Fruit fly (Drosophila melanogaster) ovary, adult (tissue): ENCODE measurements around the gene Gr77a.

Source experiments
- CG17801 ChIP-seq: fragments of 200-800 bp; optimal IDR thresholded peaks from 2 replicates; lab custom pipeline; 2019; ENCODE audit warnings: missing biosample characterization, mild to moderate bottlenecking, missing genetic modification characterization, moderate library complexity; ENCODE audit not compliant: partially characterized antibody

Gr77a gene

DNA sequence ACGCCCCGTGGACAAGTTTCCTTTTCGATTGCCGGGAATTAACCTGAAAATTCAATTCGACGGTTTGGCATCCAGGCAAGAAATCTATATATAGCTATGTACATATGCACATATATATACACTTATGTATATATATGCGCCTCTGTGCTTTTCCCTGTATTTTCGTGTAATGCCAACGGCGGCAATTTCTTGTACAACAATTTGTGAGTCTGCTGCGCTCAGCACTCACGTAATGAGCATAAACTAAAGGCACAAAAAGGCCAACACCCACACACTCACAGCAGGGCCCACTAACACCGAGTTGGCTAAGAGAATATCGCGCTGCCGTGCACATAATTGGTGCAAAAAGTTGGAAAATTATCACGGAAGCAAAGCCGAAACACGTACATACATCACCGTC, 22.3 kb upstream of the Gr77a start:
- TF ChIP-seq CG17801 (GFP tag; lab: Kevin White, UChicago) = no peak

dm6 chr3L:20758583-20758982, 19.4 kb upstream of the Gr77a start, which contains the start of gene CG43251:
Gene CG43251 (plus strand): TSS chr3L:20758883.
- no peak for TF ChIP-seq CG17801 (GFP tag; lab: Kevin White, UChicago)

dm6 chr3L:20755585-20755984, 16.4 kb upstream of the Gr77a start, which contains the start of gene CG33912:
Gene CG33912 (minus strand): TSS chr3L:20755685.
- no peak for TF ChIP-seq CG17801 (GFP tag; lab: Kevin White, UChicago)

DNA sequence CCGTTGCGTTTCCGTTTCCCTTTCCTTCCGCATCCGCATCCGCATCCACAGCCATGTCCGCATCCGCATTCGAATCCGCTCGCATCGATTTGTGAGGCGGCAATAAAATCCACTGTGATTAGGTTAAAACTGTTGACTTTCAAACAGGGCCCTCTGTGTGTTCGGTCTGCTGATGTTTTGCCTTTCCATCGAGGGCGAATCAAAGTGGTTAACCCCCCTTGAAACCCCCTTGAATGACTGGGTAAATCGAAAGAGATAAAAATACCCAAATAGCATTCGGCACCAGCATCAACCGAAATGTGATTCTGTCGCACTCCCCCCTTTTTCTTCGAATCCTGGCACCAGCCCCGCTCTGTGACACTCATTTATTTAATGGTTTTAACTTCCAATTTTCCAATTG, 13.7 kb upstream of the Gr77a start:
- no peak for TF ChIP-seq CG17801 (GFP tag; lab: Kevin White, UChicago)

- no peak for TF ChIP-seq CG17801 (GFP tag; lab: Kevin White, UChicago)
Observed at dm6 chr3L:20750391-20750790, 11.2 kb upstream of the Gr77a start.

dm6 chr3L:20748577-20748976, 9.3 kb upstream of the Gr77a start:
- no peak for TF ChIP-seq CG17801 (GFP tag; lab: Kevin White, UChicago)

dm6 chr3L:20747299-20747925, 8.2 kb upstream of the Gr77a start:
- TF ChIP-seq CG17801 (GFP tag; lab: Kevin White, UChicago) = no peak

- TF ChIP-seq CG17801 (GFP tag; lab: Kevin White, UChicago) = no peak
Observed at dm6 chr3L:20737346-20737745, 1.9 kb downstream of the Gr77a start.

dm6 chr3L:20736266-20736665, 3.0 kb downstream of the Gr77a start:
- no peak for TF ChIP-seq CG17801 (GFP tag; lab: Kevin White, UChicago)

- no peak for TF ChIP-seq CG17801 (GFP tag; lab: Kevin White, UChicago)
Observed at dm6 chr3L:20734258-20734624, 5.0 kb downstream of the Gr77a start.

dm6 chr3L:20733530-20734257, 5.5 kb downstream of the Gr77a start:
- TF ChIP-seq CG17801 (GFP tag; lab: Kevin White, UChicago) = no peak

DNA sequence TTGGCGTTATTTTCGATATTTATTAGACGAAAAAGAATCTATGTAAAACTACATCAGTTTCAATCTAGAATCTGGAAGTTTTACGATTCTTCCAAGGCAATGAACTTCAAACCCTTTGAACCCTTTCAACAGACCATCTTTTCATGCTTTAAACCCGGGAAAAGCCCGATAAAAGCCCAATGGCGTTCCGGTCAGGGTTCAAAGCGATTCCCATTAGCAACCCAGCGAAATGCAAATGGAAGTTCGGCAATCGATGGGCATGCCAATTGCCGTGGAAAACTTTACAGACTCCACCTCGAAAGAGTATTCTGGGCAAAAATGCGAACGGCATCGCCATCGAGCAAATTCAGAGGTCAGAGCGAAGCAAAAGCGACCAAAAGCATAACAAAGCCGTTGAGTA, 6.7 kb downstream of the Gr77a start:
- no peak for TF ChIP-seq CG17801 (GFP tag; lab: Kevin White, UChicago)

DNA sequence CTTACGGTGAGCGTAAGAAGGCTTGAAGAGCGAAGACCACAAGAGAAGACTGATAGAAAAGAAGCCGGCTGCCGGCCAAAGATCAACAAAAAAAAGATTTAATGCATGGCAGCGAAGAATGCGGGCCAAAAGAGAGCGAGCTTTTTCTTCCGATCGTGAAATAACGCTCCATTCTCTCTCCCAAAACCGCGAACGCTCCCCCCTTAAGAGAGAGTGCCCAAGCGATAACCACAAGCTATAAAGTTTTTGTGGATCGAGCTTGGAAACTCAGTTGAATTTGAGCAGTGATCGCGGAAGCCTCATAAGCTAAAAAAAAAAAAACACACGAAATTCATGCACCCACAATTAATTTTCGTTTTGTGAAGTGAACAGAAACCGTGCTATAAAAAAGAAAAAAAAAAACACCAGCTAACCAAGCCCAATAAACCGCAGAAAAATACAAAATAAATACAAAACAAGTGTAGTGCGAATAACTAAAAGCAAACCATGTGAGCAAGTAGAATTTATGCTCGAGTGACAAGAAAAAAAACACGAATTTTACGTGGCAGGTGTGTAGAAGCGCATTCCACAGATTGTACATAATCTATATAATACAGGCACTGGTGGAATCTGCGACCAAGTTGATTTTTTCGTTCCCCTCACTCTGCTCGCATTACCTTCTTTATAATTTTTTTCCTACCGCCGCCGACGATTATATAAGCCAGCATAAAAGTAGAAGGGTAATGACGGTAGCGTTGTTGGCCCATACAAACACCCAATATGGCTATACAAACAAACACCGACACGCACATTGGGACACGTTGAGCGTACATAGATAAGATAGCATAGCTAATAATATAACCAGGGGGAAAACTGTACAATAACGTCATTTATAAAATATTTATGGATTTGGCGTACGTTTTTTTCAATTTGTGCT, 8.6 kb downstream of the Gr77a start, which contains the start of gene CG13252:
Gene CG13252 (plus strand): TSS at position 269 of the 916 bp plus-strand sequence.
- TF ChIP-seq CG17801 (GFP tag; lab: Kevin White, UChicago) = peak; percentile 78

DNA sequence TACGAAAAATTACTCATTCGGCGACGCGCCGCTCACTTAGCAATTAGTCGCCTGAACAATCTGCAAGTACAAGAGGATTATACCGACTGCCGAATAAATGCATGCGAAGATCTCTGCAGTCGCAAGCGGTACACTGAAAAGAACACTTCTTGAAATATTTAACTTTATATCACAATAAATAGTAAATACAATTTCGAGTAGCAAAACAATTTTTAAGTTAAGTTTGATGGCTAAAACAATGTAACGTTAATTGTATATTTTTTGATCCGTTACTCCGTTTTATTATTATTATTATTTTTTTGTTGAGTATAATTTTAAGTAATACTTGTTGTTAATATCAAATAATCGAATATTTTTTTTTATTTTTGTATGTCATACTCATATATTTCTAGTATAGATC, 9.8 kb downstream of the Gr77a start:
- TF ChIP-seq CG17801 (GFP tag; lab: Kevin White, UChicago) = peak; percentile 27

dm6 chr3L:20719100-20719499, 20.1 kb downstream of the Gr77a start, which contains the start of gene cmpy:
Gene cmpy (minus strand): TSS chr3L:20719200.
- no peak for TF ChIP-seq CG17801 (GFP tag; lab: Kevin White, UChicago)
